Fruit fly (Drosophila melanogaster): ENCODE measurements around the gene Cchl.
A peak's percentile ranks its signal among the peaks of the same experiment; 100 is the strongest.

- TF ChIP-seq Crg-1 (GFP tag; optimal IDR thresholded peaks at IDR 0.05) (no peak), Mnt (GFP tag; optimal IDR thresholded peaks at IDR 0.05) (no peak), Clk (GFP tag; optimal IDR thresholded peaks at IDR 0.05) (peak; percentile 57), CG1620 (GFP tag; optimal IDR thresholded peaks at IDR 0.05) (no peak), CG33017 (tag; optimal IDR thresholded peaks at IDR 0.05) (peak; percentile 55), ovo (GFP tag; optimal IDR thresholded peaks at IDR 0.05) (no peak), cic (GFP tag; optimal IDR thresholded peaks at IDR 0.05) (no peak), kay (GFP tag; ENCODE audit: borderline replicate concordance) (no peak), pad (GFP tag; optimal IDR thresholded peaks at IDR 0.05) (peak; percentile 4), tj (GFP tag; optimal IDR thresholded peaks at IDR 0.05) (no peak), bab1 (GFP tag; optimal IDR thresholded peaks at IDR 0.05) (no peak), CG11617 (GFP tag; optimal IDR thresholded peaks at IDR 0.05) (no peak)
Measured at dm6 chr3R:21992909-21993308, 34.4 kb downstream of the Cchl start.

All from whole organism, adult.